Fruit fly (Drosophila melanogaster): ENCODE results near the gene CG13084.

The CG13084 gene

dm6 chr2L:19484539-19484938 is at the start of gene CG13084, which contains the start of gene CG10195:
CG13084 (plus strand) TSS chr2L:19484930.
CG10195 (minus strand) TSS chr2L:19484705.
- TF ChIP-seq rn (GFP tag; IDR thresholded peaks at IDR 0.05) = no peak
- no peak for TF ChIP-seq CG13204 (GFP tag; optimal IDR thresholded peaks at IDR 0.05)
- TF ChIP-seq gl (tag; optimal IDR thresholded peaks at IDR 0.05) = no peak
- TF ChIP-seq CG17806 (tag; optimal IDR thresholded peaks at IDR 0.05) = no peak
- TF ChIP-seq CG12605 (GFP tag; IDR thresholded peaks at IDR 0.05) = no peak
- no peak for TF ChIP-seq CG8159 (tag; optimal IDR thresholded peaks at IDR 0.05)
- no peak for TF ChIP-seq Snoo (tag; optimal IDR thresholded peaks at IDR 0.05)
- no peak for TF ChIP-seq CG34367 (tag; optimal IDR thresholded peaks at IDR 0.05)
- no peak for TF ChIP-seq Ets98B (GFP tag; IDR thresholded peaks at IDR 0.05)
- no peak for TF ChIP-seq CG4496 (GFP tag; IDR thresholded peaks at IDR 0.05)
- TF ChIP-seq fd96Ca (GFP tag; IDR thresholded peaks at IDR 0.05) = no peak
- TF ChIP-seq CG10348 (GFP tag; IDR thresholded peaks at IDR 0.05) = no peak
- TF ChIP-seq CG8301 (tag; optimal IDR thresholded peaks at IDR 0.05) = no peak
- no peak for TF ChIP-seq EcR (GFP tag; optimal IDR thresholded peaks at IDR 0.05)
- no peak for TF ChIP-seq CG14655 (GFP tag; optimal IDR thresholded peaks at IDR 0.05)
- no peak for TF ChIP-seq D1 (tag; optimal IDR thresholded peaks at IDR 0.05)

DNA sequence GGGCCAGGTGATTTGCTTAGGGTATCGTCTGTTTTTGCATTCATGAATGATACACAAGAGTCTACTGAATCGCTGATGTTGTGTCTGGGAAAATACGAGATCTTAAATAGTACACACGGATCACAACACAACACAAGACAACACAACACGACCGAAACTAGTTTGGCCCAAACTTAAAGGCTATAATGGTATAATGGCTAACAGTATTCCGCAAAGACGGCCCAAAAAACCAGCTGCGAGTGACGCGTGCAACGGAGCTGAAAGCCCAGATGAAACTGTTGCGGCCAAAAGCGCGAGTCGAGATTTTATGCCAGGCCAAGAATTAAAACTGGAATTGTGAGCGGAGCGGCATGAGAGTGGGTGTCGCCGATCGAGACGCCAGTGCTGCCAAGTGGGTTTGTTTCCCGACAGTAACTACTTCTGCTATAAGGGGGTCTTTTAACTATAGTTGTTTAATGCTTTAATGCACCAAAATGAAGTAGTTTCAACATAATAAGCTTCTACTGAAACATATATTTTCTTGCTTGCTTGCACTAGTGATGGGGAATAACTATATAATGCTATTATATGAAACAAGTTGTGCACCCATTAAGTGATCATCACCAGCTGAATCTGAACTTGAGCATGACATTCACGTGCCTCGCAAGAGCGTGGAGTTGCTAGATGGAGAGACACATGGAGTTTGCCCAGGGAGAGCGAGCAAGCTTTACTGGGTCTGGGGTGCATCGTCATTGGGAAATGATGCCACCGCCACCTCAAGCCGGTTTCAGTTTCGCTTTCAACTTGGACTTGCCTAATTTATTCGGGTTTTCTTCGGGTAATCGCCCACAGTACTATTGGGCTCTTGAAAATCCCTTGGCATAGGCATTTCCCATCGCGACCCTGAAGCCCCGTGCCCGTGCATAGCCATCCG is 45.8 kb upstream of the CG13084 start:
- TF ChIP-seq CG32121 (GFP tag; IDR thresholded peaks at IDR 0.05) (no peak), CG34367 (tag; optimal IDR thresholded peaks at IDR 0.05) (no peak), Pif1A (GFP tag; optimal IDR thresholded peaks at IDR 0.05) (peak; percentile 9), rn (GFP tag; IDR thresholded peaks at IDR 0.05) (no peak), fd96Ca (GFP tag; IDR thresholded peaks at IDR 0.05) (peak; percentile 51; the same call in 1 of the 3 replicates), EcR (GFP tag; optimal IDR thresholded peaks at IDR 0.05) (peak; percentile 82), CG13204 (GFP tag; optimal IDR thresholded peaks at IDR 0.05) (no peak), CG10348 (GFP tag; IDR thresholded peaks at IDR 0.05) (no peak), Pif1B (GFP tag; optimal IDR thresholded peaks at IDR 0.05) (no peak), gl (tag; optimal IDR thresholded peaks at IDR 0.05) (no peak), CG17806 (tag; optimal IDR thresholded peaks at IDR 0.05) (no peak), CG8159 (tag; optimal IDR thresholded peaks at IDR 0.05) (peak; percentile 40), Ets98B (GFP tag; IDR thresholded peaks at IDR 0.05) (no peak), CG8301 (tag; optimal IDR thresholded peaks at IDR 0.05) (peak; percentile 33), CG14655 (GFP tag; optimal IDR thresholded peaks at IDR 0.05) (peak; percentile 17), CG4496 (GFP tag; IDR thresholded peaks at IDR 0.05) (no peak; the same call in 2 of the 3 replicates), CG12605 (GFP tag; IDR thresholded peaks at IDR 0.05) (no peak), D1 (tag; optimal IDR thresholded peaks at IDR 0.05) (no peak), CG9948 (tag; optimal IDR thresholded peaks at IDR 0.05) (peak; percentile 22), CG15710 (tag; optimal IDR thresholded peaks at IDR 0.05) (peak; percentile 35), Snoo (tag; optimal IDR thresholded peaks at IDR 0.05) (peak; percentile 41)

dm6 chr2L:19439598-19440230 is 45.0 kb upstream of the CG13084 start:
- TF ChIP-seq Pif1A (GFP tag; optimal IDR thresholded peaks at IDR 0.05) (peak; percentile 49), CG8159 (tag; optimal IDR thresholded peaks at IDR 0.05) (peak; percentile 64), CG13204 (GFP tag; optimal IDR thresholded peaks at IDR 0.05) (no peak), fd96Ca (GFP tag; IDR thresholded peaks at IDR 0.05) (no peak), CG32121 (GFP tag; IDR thresholded peaks at IDR 0.05) (no peak), Snoo (tag; optimal IDR thresholded peaks at IDR 0.05) (peak; percentile 40), gl (tag; optimal IDR thresholded peaks at IDR 0.05) (no peak), D1 (tag; optimal IDR thresholded peaks at IDR 0.05) (no peak), CG15710 (tag; optimal IDR thresholded peaks at IDR 0.05) (peak; percentile 43), EcR (GFP tag; optimal IDR thresholded peaks at IDR 0.05) (no peak), CG9948 (tag; optimal IDR thresholded peaks at IDR 0.05) (peak; percentile 48), CG17806 (tag; optimal IDR thresholded peaks at IDR 0.05) (peak; percentile 61), CG14655 (GFP tag; optimal IDR thresholded peaks at IDR 0.05) (no peak), CG10348 (GFP tag; IDR thresholded peaks at IDR 0.05) (no peak), rn (GFP tag; IDR thresholded peaks at IDR 0.05) (0 out of 2 replicates have a peak, but pooled peaks have one; percentile 21), CG34367 (tag; optimal IDR thresholded peaks at IDR 0.05) (peak; percentile 49), Pif1B (GFP tag; optimal IDR thresholded peaks at IDR 0.05) (no peak), CG12605 (GFP tag; IDR thresholded peaks at IDR 0.05) (no peak), Ets98B (GFP tag; IDR thresholded peaks at IDR 0.05) (peak; percentile 21), CG4496 (GFP tag; IDR thresholded peaks at IDR 0.05) (peak; percentile 47; the same call in 1 of the 3 replicates)

DNA sequence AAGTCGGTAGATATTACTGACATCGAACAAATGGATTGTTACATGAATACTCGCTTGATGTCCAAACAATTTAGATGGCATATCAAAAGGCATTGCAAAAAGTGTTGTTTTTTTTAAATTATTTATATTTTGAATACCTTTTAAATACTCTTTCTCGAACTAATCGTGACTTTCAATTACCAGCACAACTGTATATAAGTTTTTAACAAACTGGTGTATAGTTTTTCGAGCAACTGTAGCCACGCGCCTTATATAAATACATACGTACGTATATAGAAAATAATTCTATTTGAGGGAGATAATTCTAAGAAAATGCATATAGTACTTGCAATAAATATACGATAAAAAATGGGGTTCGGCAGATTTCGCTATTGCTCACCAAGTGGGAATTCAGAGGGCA is 44.4 kb upstream of the CG13084 start:
- TF ChIP-seq CG8301 (tag; optimal IDR thresholded peaks at IDR 0.05) (no peak), Pif1B (GFP tag; optimal IDR thresholded peaks at IDR 0.05) (peak; percentile 4)

- TF ChIP-seq CG4496 (GFP tag; IDR thresholded peaks at IDR 0.05) (no peak; the same call in 2 of the 3 replicates), rn (GFP tag; IDR thresholded peaks at IDR 0.05) (no peak), Ets98B (GFP tag; IDR thresholded peaks at IDR 0.05) (peak; percentile 14), fd96Ca (GFP tag; IDR thresholded peaks at IDR 0.05) (peak; percentile 47; the same call in 1 of the 3 replicates), CG15710 (tag; optimal IDR thresholded peaks at IDR 0.05) (peak; percentile 25), Pif1B (GFP tag; optimal IDR thresholded peaks at IDR 0.05) (no peak), CG14655 (GFP tag; optimal IDR thresholded peaks at IDR 0.05) (no peak), CG9948 (tag; optimal IDR thresholded peaks at IDR 0.05) (no peak), CG8159 (tag; optimal IDR thresholded peaks at IDR 0.05) (no peak), Snoo (tag; optimal IDR thresholded peaks at IDR 0.05) (peak; percentile 18), EcR (GFP tag; optimal IDR thresholded peaks at IDR 0.05) (peak; percentile 99), CG12605 (GFP tag; IDR thresholded peaks at IDR 0.05) (no peak), CG34367 (tag; optimal IDR thresholded peaks at IDR 0.05) (no peak), CG8301 (tag; optimal IDR thresholded peaks at IDR 0.05) (no peak), CG10348 (GFP tag; IDR thresholded peaks at IDR 0.05) (no peak), CG13204 (GFP tag; optimal IDR thresholded peaks at IDR 0.05) (no peak), CG32121 (GFP tag; IDR thresholded peaks at IDR 0.05) (no peak)
Observed at dm6 chr2L:19440732-19441131, 44.0 kb upstream of the CG13084 start.
